Worm (Caenorhabditis elegans) whole organism, L2 larva: Measurements from ENCODE around the gene ogdh-1.

Experiments used
- R02D3.7 ChIP-seq: fragments of 150-350 bp; optimal IDR thresholded peaks from 2 replicates; lab custom pipeline; 2014; ENCODE audit warnings: missing biosample characterization, missing genetic modification characterization
- ZK546.5 ChIP-seq: sonication (generic microtip); optimal IDR thresholded peaks from 2 replicates; lab custom pipeline; 2017; ENCODE audit warnings: missing biosample characterization, missing genetic modification characterization
- aly-2 ChIP-seq: fragments of 150-350 bp; optimal IDR thresholded peaks from 2 replicates; lab custom pipeline; 2014; ENCODE audit warnings: missing biosample characterization, missing genetic modification characterization
- ama-1 ChIP-seq: fragments of 150-350 bp; optimal IDR thresholded peaks from 2 replicates; lab custom pipeline; 2018; ENCODE audit warnings: inconsistent platforms
- elt-3 ChIP-seq: sonication (generic microtip); optimal IDR thresholded peaks from 2 replicates; lab custom pipeline; 2017; ENCODE audit warnings: missing biosample characterization, missing genetic modification characterization
- lin-39 ChIP-seq: fragments of 150-350 bp; optimal IDR thresholded peaks from 2 replicates; lab custom pipeline; 2014; ENCODE audit warnings: missing biosample characterization, missing genetic modification reagents, missing genetic modification characterization
- nhr-11 ChIP-seq: fragments of 150-350 bp; optimal IDR thresholded peaks from 2 replicates; lab custom pipeline; 2014; ENCODE audit warnings: missing biosample characterization, missing genetic modification characterization
- nhr-12 ChIP-seq: fragments of 150-350 bp; optimal IDR thresholded peaks from 2 replicates; lab custom pipeline; 2014; ENCODE audit warnings: missing biosample characterization, missing genetic modification characterization
- nhr-237 ChIP-seq: fragments of 150-350 bp; optimal IDR thresholded peaks from 2 replicates; lab custom pipeline; 2014; ENCODE audit warnings: missing biosample characterization, missing genetic modification characterization
- nhr-25 ChIP-seq: fragments of 150-350 bp; sonication (generic microtip); optimal IDR thresholded peaks from 3 replicates; lab custom pipeline; 2014; ENCODE audit warnings: missing biosample characterization, missing genetic modification characterization
- nhr-77 ChIP-seq: fragments of 150-350 bp; optimal IDR thresholded peaks from 2 replicates; lab custom pipeline; 2014; ENCODE audit warnings: missing biosample characterization, missing genetic modification characterization

DNA sequence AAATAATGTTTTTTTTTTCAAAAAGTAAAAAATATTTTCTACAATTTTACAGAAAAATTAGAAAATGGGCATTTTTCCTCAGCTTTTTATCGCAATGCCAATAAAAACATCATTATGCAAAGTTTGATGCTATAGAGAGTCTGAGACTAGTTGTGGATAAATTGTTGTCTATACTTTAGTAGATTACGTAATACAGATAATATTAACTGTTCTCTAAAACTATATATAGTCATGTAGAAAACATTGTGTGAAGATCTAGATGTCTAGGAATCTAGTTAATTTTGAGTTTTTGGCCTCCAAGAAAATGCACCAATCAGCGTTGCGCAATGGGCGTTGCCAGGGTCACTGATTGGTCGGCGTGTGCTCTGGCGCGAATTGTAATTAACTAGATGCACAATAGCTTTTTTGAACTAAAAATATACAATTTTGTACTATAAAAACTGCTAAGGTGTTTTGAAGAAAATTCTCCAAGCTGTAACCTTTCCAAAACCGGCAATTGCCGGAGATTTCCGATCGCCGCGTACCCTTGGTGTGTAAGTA, 17.4 kb downstream of the ogdh-1 start:
- TF ChIP-seq nhr-77 (tag; lab: Kevin White, UChicago) (no peak), nhr-11 (tag; lab: Kevin White, UChicago) (no peak), ama-1 (no peak), elt-3 (no peak), nhr-237 (no peak), nhr-12 (tag; lab: Kevin White, UChicago) (no peak), lin-39 (tag; lab: Kevin White, UChicago) (no peak), nhr-25 (no peak), ZK546.5 (tag; lab: Kevin White, UChicago) (no peak), R02D3.7 (tag; lab: Kevin White, UChicago) (no peak), aly-2 (no peak)
